Worm (Caenorhabditis elegans) whole organism, L1 larva: ENCODE data around the gene K02E2.7.

Source experiments
- mab-9 ChIP-seq: fragments of 200-800 bp; sonication (Bioruptor generic); IDR thresholded peaks from 2 replicates; pipeline ENCODE4 v1.3.6; 2022; ENCODE audit warnings: missing genetic modification reagents, missing genetic modification characterization, missing compliant biosample characterization
- nhr-11 ChIP-seq: fragments of 150-350 bp; optimal IDR thresholded peaks from 2 replicates; lab custom pipeline; 2014; ENCODE audit warnings: missing biosample characterization, missing genetic modification characterization
- snpc-4 ChIP-seq: fragments of 150-350 bp; optimal IDR thresholded peaks from 2 replicates; lab custom pipeline; 2014; ENCODE audit warnings: missing biosample characterization, missing genetic modification characterization
- vab-15 ChIP-seq: sonication (generic microtip); optimal IDR thresholded peaks from 2 replicates; lab custom pipeline; 2017; ENCODE audit warnings: missing genotype, mild to moderate bottlenecking, missing genetic modification characterization, missing compliant biosample characterization

- TF ChIP-seq mab-9 (GFP tag; lab: Robert Waterston, UW) (no peak), vab-15 (tag; lab: Kevin White, UChicago) (no peak), snpc-4 (tag; lab: Kevin White, UChicago) (no peak), nhr-11 (tag; lab: Kevin White, UChicago) (no peak)
These were observed 20.0 kb downstream of the K02E2.7 start, which contains the start of gene K02E2.8 for ce11 chrV:20366839-20367238.
